Worm (Caenorhabditis elegans) whole organism, L2 larva: ENCODE data around the gene arl-6.

ENCODE experiments used
- lin-11 ChIP-seq: fragments of 150-350 bp; sonication (generic microtip); optimal IDR thresholded peaks from 2 replicates; lab custom pipeline; 2014; ENCODE audit warnings: missing biosample characterization, missing genetic modification characterization, inconsistent platforms, mixed read lengths
- nhr-237 ChIP-seq: fragments of 150-350 bp; optimal IDR thresholded peaks from 2 replicates; lab custom pipeline; 2014; ENCODE audit warnings: missing biosample characterization, missing genetic modification characterization
- unc-39 ChIP-seq: fragments of 150-350 bp; optimal IDR thresholded peaks from 2 replicates; lab custom pipeline; 2014; ENCODE audit warnings: missing biosample characterization, missing genetic modification characterization
- ztf-11 ChIP-seq: sonication (generic microtip); optimal IDR thresholded peaks from 2 replicates; lab custom pipeline; 2017; ENCODE audit warnings: missing biosample characterization, missing genetic modification characterization

ce11 chrIII:4796536-4796935 lies 18.1 kb downstream of the arl-6 start, which contains the start of gene tag-325:
- TF ChIP-seq nhr-237 (tag; lab: Kevin White, UChicago) = no peak
- TF ChIP-seq lin-11 (tag; lab: Kevin White, UChicago) = no peak
- no peak for TF ChIP-seq ztf-11 (tag; lab: Kevin White, UChicago)
- no peak for TF ChIP-seq unc-39
